3 fruit fly cellular contexts compared by ENCODE assay signal in the genomic region with DNA sequence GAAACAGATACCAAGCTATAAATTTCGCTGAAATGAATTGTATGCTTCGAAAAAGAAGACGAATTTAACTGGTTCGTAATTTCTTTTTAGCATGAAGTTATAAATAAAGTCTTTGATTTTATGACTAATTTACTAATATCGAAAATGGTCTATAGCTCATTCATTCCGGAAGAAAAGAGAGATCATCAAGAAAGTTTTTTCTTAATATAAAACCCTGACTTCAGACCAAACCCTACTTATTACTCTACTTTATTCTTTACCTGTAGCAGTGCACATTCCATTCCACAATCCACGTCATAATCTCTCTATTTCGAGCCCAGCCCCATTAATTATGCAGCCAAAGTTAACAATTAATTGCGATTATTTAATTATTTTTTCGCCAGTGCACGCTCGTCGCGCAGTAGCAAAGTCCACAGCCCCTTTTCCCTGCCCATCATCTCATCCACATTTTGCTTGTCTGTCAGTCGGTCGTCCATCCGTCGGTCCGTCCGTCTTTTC.
A peak's percentile ranks its signal among the peaks of the same experiment; 100 is the strongest.
TF ChIP-seq lines count a peak whose summit lies in the region.

No protein-coding gene starts in this region.

- no peak for TF ChIP-seq CTCF in whole organism, embryonic (GFP tag; optimal IDR thresholded peaks at IDR 0.05; lab: Kevin White, UChicago)

TF ChIP-seq in whole organism, embryonic, 481 proteins besides CTCF, POLR2A, EP300 and RAD21:
- TF ChIP-seq nom (GFP tag; optimal IDR thresholded peaks at IDR 0.05; lab: Kevin White, UChicago) (peak; percentile 72), Ets65A (GFP tag; lab: Kevin White, UChicago) (peak; percentile 70), bsh (GFP tag; optimal IDR thresholded peaks at IDR 0.05; lab: Kevin White, UChicago) (peak in 1 of 2 experiments; percentile 43), CG3995 (GFP tag; optimal IDR thresholded peaks at IDR 0.05; lab: Kevin White, UChicago) (no peak)

TF ChIP-seq in whole organism, prepupa, 60 proteins besides CTCF, POLR2A, EP300 and RAD21 (continues in another document):
- TF ChIP-seq CG8119 (GFP tag; IDR thresholded peaks at IDR 0.05; lab: Robert Waterston, UW) = peak; percentile 27; the same call in 1 of the 3 replicates
- TF ChIP-seq CG15336 (GFP tag; IDR thresholded peaks at IDR 0.05; lab: Robert Waterston, UW) = peak; percentile 31; the same call in 1 of the 2 replicates
- TF ChIP-seq ss (GFP tag; optimal IDR thresholded peaks at IDR 0.05; lab: Kevin White, UChicago) = peak; percentile 59 to 73
- peak; percentile 16 for TF ChIP-seq pdm3 (GFP tag; optimal IDR thresholded peaks at IDR 0.05; lab: Kevin White, UChicago)
- peak; percentile 33 for TF ChIP-seq Eip75B (GFP tag; optimal IDR thresholded peaks at IDR 0.05; lab: Kevin White, UChicago)
- peak; percentile 10 for TF ChIP-seq CG6276 (GFP tag; optimal IDR thresholded peaks at IDR 0.05; lab: Kevin White, UChicago)
- peak; percentile 44 for TF ChIP-seq CG8632 (GFP tag; optimal IDR thresholded peaks at IDR 0.05; lab: Kevin White, UChicago)
- TF ChIP-seq CG31627 (GFP tag; optimal IDR thresholded peaks at IDR 0.05; lab: Kevin White, UChicago) = peak; percentile 18
- TF ChIP-seq Sox15 (GFP tag; optimal IDR thresholded peaks at IDR 0.05; lab: Kevin White, UChicago) = peak; percentile 19
- TF ChIP-seq fkh (GFP tag; optimal IDR thresholded peaks at IDR 0.05; lab: Kevin White, UChicago) = no peak
- TF ChIP-seq net (GFP tag; optimal IDR thresholded peaks at IDR 0.05; lab: Kevin White, UChicago) = peak; percentile 54
- peak; percentile 54 for TF ChIP-seq CG10631 (GFP tag; optimal IDR thresholded peaks at IDR 0.05; lab: Kevin White, UChicago)
- peak; percentile 26 for TF ChIP-seq CG9139 (GFP tag; optimal IDR thresholded peaks at IDR 0.05; lab: Kevin White, UChicago)
- TF ChIP-seq acj6 (GFP tag; optimal IDR thresholded peaks at IDR 0.05; lab: Kevin White, UChicago) = peak; percentile 31
- peak; percentile 46 for TF ChIP-seq OdsH (GFP tag; optimal IDR thresholded peaks at IDR 0.05; lab: Kevin White, UChicago)
- TF ChIP-seq Sox102F (GFP tag; optimal IDR thresholded peaks at IDR 0.05; lab: Kevin White, UChicago) = no peak
- TF ChIP-seq CG6163 (GFP tag; IDR thresholded peaks at IDR 0.05; lab: Robert Waterston, UW) = no peak
- peak; percentile 56 for TF ChIP-seq achi (GFP tag; optimal IDR thresholded peaks at IDR 0.05; lab: Kevin White, UChicago)
- no peak for TF ChIP-seq fd85E (GFP tag; optimal IDR thresholded peaks at IDR 0.05; lab: Kevin White, UChicago)
- peak; percentile 27 for TF ChIP-seq dsx (GFP tag; optimal IDR thresholded peaks at IDR 0.05; lab: Kevin White, UChicago; ENCODE audit: poor library complexity, severe bottlenecking)
- TF ChIP-seq fd59A (GFP tag; optimal IDR thresholded peaks at IDR 0.05; lab: Kevin White, UChicago) = peak; percentile 49
- peak; percentile 55 for TF ChIP-seq spab (GFP tag; optimal IDR thresholded peaks at IDR 0.05; lab: Kevin White, UChicago)
- TF ChIP-seq Gug (GFP tag; IDR thresholded peaks at IDR 0.05; lab: Robert Waterston, UW) = no peak
- no peak for TF ChIP-seq Blimp-1 (GFP tag; optimal IDR thresholded peaks at IDR 0.05; lab: Kevin White, UChicago)
- TF ChIP-seq CG3032 (tag; optimal IDR thresholded peaks at IDR 0.05; lab: Kevin White, UChicago) = peak; percentile 42
- TF ChIP-seq esn (GFP tag; optimal IDR thresholded peaks at IDR 0.05; lab: Kevin White, UChicago) = peak; percentile 36
- TF ChIP-seq cyc (GFP tag; optimal IDR thresholded peaks at IDR 0.05; lab: Kevin White, UChicago) = no peak
- peak; percentile 15 for TF ChIP-seq dac (GFP tag; optimal IDR thresholded peaks at IDR 0.05; lab: Kevin White, UChicago)
- TF ChIP-seq CG6854 (GFP tag; optimal IDR thresholded peaks at IDR 0.05; lab: Kevin White, UChicago) = no peak
- TF ChIP-seq eg (GFP tag; IDR thresholded peaks at IDR 0.05; lab: Robert Waterston, UW) = no peak
- TF ChIP-seq svp (GFP tag; lab: Kevin White, UChicago) = peak; percentile 68
- peak; percentile 54 for TF ChIP-seq CG3919 (GFP tag; optimal IDR thresholded peaks at IDR 0.05; lab: Kevin White, UChicago)
- TF ChIP-seq CG6792 (GFP tag; optimal IDR thresholded peaks at IDR 0.05; lab: Kevin White, UChicago) = peak; percentile 35
- TF ChIP-seq CG32006 (GFP tag; optimal IDR thresholded peaks at IDR 0.05; lab: Kevin White, UChicago) = peak; percentile 70
- TF ChIP-seq Hr4 (GFP tag; optimal IDR thresholded peaks at IDR 0.05; lab: Kevin White, UChicago) = peak; percentile 48
- TF ChIP-seq Ets96B (tag; optimal IDR thresholded peaks at IDR 0.05; lab: Kevin White, UChicago) = peak; percentile 31
- peak; percentile 43 for TF ChIP-seq Sox14 (GFP tag; optimal IDR thresholded peaks at IDR 0.05; lab: Kevin White, UChicago)
- peak; percentile 29 for TF ChIP-seq topi (GFP tag; optimal IDR thresholded peaks at IDR 0.05; lab: Kevin White, UChicago)
- TF ChIP-seq CG8319 (GFP tag; optimal IDR thresholded peaks at IDR 0.05; lab: Kevin White, UChicago) = no peak
- no peak for TF ChIP-seq vri (GFP tag; optimal IDR thresholded peaks at IDR 0.05; lab: Kevin White, UChicago)

TF ChIP-seq in whole organism, pupa, 21 proteins besides CTCF, POLR2A, EP300 and RAD21:
- peak; percentile 19 for TF ChIP-seq Pif1A (GFP tag; optimal IDR thresholded peaks at IDR 0.05; lab: Kevin White, UChicago)
- TF ChIP-seq fd96Ca (GFP tag; IDR thresholded peaks at IDR 0.05; lab: Robert Waterston, UW) = no peak
- TF ChIP-seq CG9948 (tag; optimal IDR thresholded peaks at IDR 0.05; lab: Kevin White, UChicago) = peak; percentile 59
- TF ChIP-seq Ets98B (GFP tag; IDR thresholded peaks at IDR 0.05; lab: Robert Waterston, UW) = no peak
- TF ChIP-seq CG8159 (tag; optimal IDR thresholded peaks at IDR 0.05; lab: Kevin White, UChicago) = peak; percentile 58
- no peak for TF ChIP-seq rn (GFP tag; IDR thresholded peaks at IDR 0.05; lab: Robert Waterston, UW)
- TF ChIP-seq CG34367 (tag; optimal IDR thresholded peaks at IDR 0.05; lab: Kevin White, UChicago) = peak; percentile 9
- no peak for TF ChIP-seq CG10348 (GFP tag; IDR thresholded peaks at IDR 0.05; lab: Robert Waterston, UW)
- no peak for TF ChIP-seq CG32121 (GFP tag; IDR thresholded peaks at IDR 0.05; lab: Robert Waterston, UW)
- no peak for TF ChIP-seq CG12605 (GFP tag; IDR thresholded peaks at IDR 0.05; lab: Robert Waterston, UW)
- TF ChIP-seq Snoo (tag; optimal IDR thresholded peaks at IDR 0.05; lab: Kevin White, UChicago) = peak; percentile 13
- TF ChIP-seq CG15710 (tag; optimal IDR thresholded peaks at IDR 0.05; lab: Kevin White, UChicago) = peak; percentile 40
- TF ChIP-seq CG14655 (GFP tag; optimal IDR thresholded peaks at IDR 0.05; lab: Kevin White, UChicago) = peak; percentile 70
- peak; percentile 43 for TF ChIP-seq CG8301 (tag; optimal IDR thresholded peaks at IDR 0.05; lab: Kevin White, UChicago)
- TF ChIP-seq gl (tag; optimal IDR thresholded peaks at IDR 0.05; lab: Kevin White, UChicago) = peak; percentile 39
- TF ChIP-seq CG13204 (GFP tag; optimal IDR thresholded peaks at IDR 0.05; lab: Kevin White, UChicago) = peak; percentile 14
- no peak for TF ChIP-seq D1 (tag; optimal IDR thresholded peaks at IDR 0.05; lab: Kevin White, UChicago)
- TF ChIP-seq CG17806 (tag; optimal IDR thresholded peaks at IDR 0.05; lab: Kevin White, UChicago) = peak; percentile 44
- TF ChIP-seq EcR (GFP tag; optimal IDR thresholded peaks at IDR 0.05; lab: Kevin White, UChicago) = no peak
- no peak for TF ChIP-seq CG4496 (GFP tag; IDR thresholded peaks at IDR 0.05; lab: Robert Waterston, UW)
- TF ChIP-seq Pif1B (GFP tag; optimal IDR thresholded peaks at IDR 0.05; lab: Kevin White, UChicago) = no peak
TF ChIP-seq in whole organism, pupa: peak in this region for 11.

Comparison
In these comparisons a context has a peak if more than half of its experiments do, and no peak if none do; other contexts are left out.
1. Of the 7 proteins assayed by ChIP-seq in both whole organism, embryonic and whole organism, prepupa: peak only in whole organism, embryonic: none; only in whole organism, prepupa: Hr39; in both: none; in neither: 6.